Worm (Caenorhabditis elegans) whole organism, late embryonic: Measurements from ENCODE around the gene C09G12.5.

Source experiments
- C08G9.2 ChIP-seq: sonication (generic microtip); optimal IDR thresholded peaks from 2 replicates; lab custom pipeline; 2016; ENCODE audit warnings: mild to moderate bottlenecking, missing genetic modification characterization, moderate library complexity, missing compliant biosample characterization
- C38D4.7 ChIP-seq: fragments of 200-800 bp; sonication (Bioruptor generic); optimal IDR thresholded peaks from 2 replicates; lab custom pipeline; 2018; ENCODE audit warnings: mild to moderate bottlenecking, missing genetic modification characterization, moderate library complexity, missing compliant biosample characterization
- K02D7.2 ChIP-seq: sonication (generic microtip); optimal IDR thresholded peaks from 2 replicates; lab custom pipeline; 2017; ENCODE audit warnings: mild to moderate bottlenecking, missing genetic modification characterization, missing compliant biosample characterization
- K09A11.1 ChIP-seq: sonication (generic microtip); optimal IDR thresholded peaks from 2 replicates; lab custom pipeline; 2017; ENCODE audit warnings: antibody characterized with exemption, mild to moderate bottlenecking, missing genetic modification characterization, missing compliant biosample characterization; ENCODE audit not compliant: insufficient read depth
- T23F11.4 ChIP-seq: fragments of 200-800 bp; sonication (Bioruptor generic); optimal IDR thresholded peaks from 2 replicates; lab custom pipeline; 2018; ENCODE audit warnings: mild to moderate bottlenecking, missing genetic modification characterization, missing compliant biosample characterization
- ahr-1 ChIP-seq: sonication (generic microtip); optimal IDR thresholded peaks from 2 replicates; lab custom pipeline; 2016; ENCODE audit warnings: missing genetic modification characterization, missing compliant biosample characterization
- ceh-2 ChIP-seq: sonication (generic microtip); optimal IDR thresholded peaks from 2 replicates; lab custom pipeline; 2016; ENCODE audit warnings: missing genotype, missing genetic modification characterization, missing compliant biosample characterization
- ceh-24 ChIP-seq: sonication (generic microtip); optimal IDR thresholded peaks from 2 replicates; lab custom pipeline; 2016; ENCODE audit warnings: mild to moderate bottlenecking, missing genetic modification characterization, missing compliant biosample characterization
- ceh-31 ChIP-seq: sonication (generic microtip); optimal IDR thresholded peaks from 2 replicates; lab custom pipeline; 2016; ENCODE audit warnings: missing genetic modification characterization, missing compliant biosample characterization
- ceh-34 ChIP-seq: sonication (generic microtip); optimal IDR thresholded peaks from 2 replicates; lab custom pipeline; 2016; ENCODE audit warnings: mild to moderate bottlenecking, missing genetic modification characterization, missing compliant biosample characterization
- ceh-45 ChIP-seq: fragments of 200-800 bp; sonication (Bioruptor generic); IDR thresholded peaks from 2 replicates; pipeline ENCODE4 v1.3.6; 2022; ENCODE audit warnings: missing genetic modification reagents, missing genetic modification characterization, missing compliant biosample characterization
- ceh-48 ChIP-seq: sonication (generic microtip); optimal IDR thresholded peaks from 2 replicates; lab custom pipeline; 2016; ENCODE audit warnings: missing genetic modification characterization, inconsistent platforms, missing compliant biosample characterization
- che-1 ChIP-seq: sonication (generic microtip); optimal IDR thresholded peaks from 2 replicates; lab custom pipeline; 2016; ENCODE audit warnings: mild to moderate bottlenecking, missing genetic modification characterization, missing compliant biosample characterization
- dmd-4 ChIP-seq: sonication (generic microtip); optimal IDR thresholded peaks from 2 replicates; lab custom pipeline; 2016; ENCODE audit warnings: borderline replicate concordance, missing genetic modification characterization, missing compliant biosample characterization
- dve-1 ChIP-seq: sonication (generic microtip); optimal IDR thresholded peaks from 2 replicates; lab custom pipeline; 2017; ENCODE audit warnings: antibody characterized with exemption, mild to moderate bottlenecking, missing genetic modification characterization, missing compliant biosample characterization
- elt-4 ChIP-seq: sonication (generic microtip); optimal IDR thresholded peaks from 2 replicates; lab custom pipeline; 2016; ENCODE audit warnings: missing genetic modification characterization, missing compliant biosample characterization
- ets-4 ChIP-seq: sonication (generic microtip); optimal IDR thresholded peaks from 2 replicates; lab custom pipeline; 2016; ENCODE audit warnings: missing genetic modification characterization, missing compliant biosample characterization
- fkh-6 ChIP-seq: sonication (generic microtip); optimal IDR thresholded peaks from 2 replicates; lab custom pipeline; 2016; ENCODE audit warnings: missing genetic modification characterization, missing compliant biosample characterization
- hlh-13 ChIP-seq: fragments of 200-800 bp; sonication (Bioruptor generic); optimal IDR thresholded peaks from 2 replicates; lab custom pipeline; 2018; ENCODE audit warnings: mild to moderate bottlenecking, missing genetic modification characterization, missing compliant biosample characterization
- hlh-30 ChIP-seq: sonication (generic microtip); optimal IDR thresholded peaks from 2 replicates; lab custom pipeline; 2017; ENCODE audit warnings: antibody characterized with exemption, missing genetic modification characterization, missing compliant biosample characterization; ENCODE audit not compliant: insufficient read depth
- hlh-6 ChIP-seq: sonication (generic microtip); optimal IDR thresholded peaks from 2 replicates; lab custom pipeline; 2016; ENCODE audit warnings: missing genotype, missing genetic modification characterization, missing compliant biosample characterization
- hlh-8 ChIP-seq: sonication (generic microtip); optimal IDR thresholded peaks from 2 replicates; lab custom pipeline; 2016; ENCODE audit warnings: missing genotype, missing genetic modification characterization, missing compliant biosample characterization
- lim-6 ChIP-seq: sonication (generic microtip); optimal IDR thresholded peaks from 2 replicates; lab custom pipeline; 2016; ENCODE audit warnings: missing genetic modification characterization, missing compliant biosample characterization
- madf-2 ChIP-seq: sonication (generic microtip); optimal IDR thresholded peaks from 2 replicates; lab custom pipeline; 2017; ENCODE audit warnings: missing genetic modification characterization, missing compliant biosample characterization
- mec-3 ChIP-seq: sonication (generic microtip); optimal IDR thresholded peaks from 2 replicates; lab custom pipeline; 2016; ENCODE audit warnings: borderline replicate concordance, missing genetic modification characterization, missing compliant biosample characterization
- nfya-1 ChIP-seq: sonication (generic microtip); optimal IDR thresholded peaks from 2 replicates; lab custom pipeline; 2017; ENCODE audit warnings: missing genetic modification characterization, mild to moderate bottlenecking, missing compliant biosample characterization, antibody characterized with exemption, moderate library complexity
- npax-4 ChIP-seq: sonication (generic microtip); optimal IDR thresholded peaks from 2 replicates; lab custom pipeline; 2016; ENCODE audit warnings: missing genetic modification characterization, missing compliant biosample characterization
- pat-9 ChIP-seq: fragments of 200-800 bp; sonication (Bioruptor generic); optimal IDR thresholded peaks from 2 replicates; lab custom pipeline; 2018; ENCODE audit warnings: mild to moderate bottlenecking, missing genetic modification characterization, moderate library complexity, missing compliant biosample characterization
- pax-1 ChIP-seq: fragments of 150-350 bp; optimal IDR thresholded peaks from 2 replicates; lab custom pipeline; 2014; ENCODE audit warnings: missing biosample characterization, missing genetic modification characterization
- pha-4 ChIP-seq: fragments of 150-350 bp; optimal IDR thresholded peaks from 2 replicates; lab custom pipeline; 2018; ENCODE audit warnings: missing biosample characterization, missing genetic modification reagents, missing genetic modification characterization
- pqm-1 ChIP-seq: sonication (generic microtip); optimal IDR thresholded peaks from 2 replicates; lab custom pipeline; 2016; ENCODE audit warnings: missing genetic modification characterization, missing compliant biosample characterization
- pros-1 ChIP-seq: fragments of 150-350 bp; optimal IDR thresholded peaks from 2 replicates; lab custom pipeline; 2014; ENCODE audit warnings: missing biosample characterization, missing genetic modification reagents, missing genetic modification characterization
- ref-2 ChIP-seq: sonication (generic microtip); optimal IDR thresholded peaks from 2 replicates; lab custom pipeline; 2016; ENCODE audit warnings: missing genetic modification characterization, missing compliant biosample characterization
- rnt-1 ChIP-seq: sonication (generic microtip); optimal IDR thresholded peaks from 2 replicates; lab custom pipeline; 2016; ENCODE audit warnings: missing genetic modification characterization, missing compliant biosample characterization
- sdc-2 ChIP-seq: sonication (generic microtip); optimal IDR thresholded peaks from 2 replicates; lab custom pipeline; 2016; ENCODE audit warnings: missing genotype, missing genetic modification characterization, missing compliant biosample characterization
- sox-2 ChIP-seq: fragments of 200-800 bp; sonication (Bioruptor generic); IDR thresholded peaks from 2 replicates; pipeline ENCODE4 v1.3.6; 2022; ENCODE audit warnings: missing genetic modification reagents, missing genetic modification characterization, missing compliant biosample characterization
- syd-9 ChIP-seq: sonication (generic microtip); optimal IDR thresholded peaks from 2 replicates; lab custom pipeline; 2016; ENCODE audit warnings: mild to moderate bottlenecking, missing genetic modification characterization, moderate library complexity, missing compliant biosample characterization
- unc-42 ChIP-seq: sonication (generic microtip); optimal IDR thresholded peaks from 2 replicates; lab custom pipeline; 2016; ENCODE audit warnings: missing genotype, missing genetic modification characterization, missing compliant biosample characterization
- zip-5 ChIP-seq: sonication (generic microtip); optimal IDR thresholded peaks from 2 replicates; lab custom pipeline; 2016; ENCODE audit warnings: missing genetic modification characterization, missing compliant biosample characterization
- ztf-16 ChIP-seq: sonication (generic microtip); optimal IDR thresholded peaks from 2 replicates; lab custom pipeline; 2017; ENCODE audit warnings: missing genetic modification characterization, missing compliant biosample characterization

Gene C09G12.5

DNA sequence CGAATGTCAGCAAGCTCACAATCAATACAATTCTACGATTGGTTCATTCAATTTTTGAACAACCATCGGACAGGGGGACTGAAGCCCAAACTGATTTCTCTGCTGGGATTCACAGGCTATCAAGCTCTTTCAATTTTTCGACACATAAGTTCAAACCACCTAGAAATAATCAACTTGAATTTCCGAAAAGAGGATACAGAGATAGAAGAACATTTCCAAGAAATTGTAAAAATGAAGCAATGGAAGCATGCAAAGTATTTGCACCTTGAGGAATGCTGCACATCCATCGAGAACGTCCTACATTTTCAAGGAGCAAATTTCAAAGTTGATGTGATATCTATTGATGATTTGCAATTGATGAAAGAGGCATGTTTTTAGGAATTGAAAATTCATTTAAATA lies 11.4 kb upstream of the C09G12.5 start:
- TF ChIP-seq ref-2 (no peak), ceh-45 (no peak), zip-5 (tag; lab: Kevin White, UChicago) (no peak), ceh-2 (tag; lab: Kevin White, UChicago) (no peak), elt-4 (tag; lab: Kevin White, UChicago) (no peak), C38D4.7 (GFP tag; lab: Kevin White, UChicago) (no peak), ceh-48 (tag; lab: Kevin White, UChicago) (no peak), dmd-4 (no peak)

DNA sequence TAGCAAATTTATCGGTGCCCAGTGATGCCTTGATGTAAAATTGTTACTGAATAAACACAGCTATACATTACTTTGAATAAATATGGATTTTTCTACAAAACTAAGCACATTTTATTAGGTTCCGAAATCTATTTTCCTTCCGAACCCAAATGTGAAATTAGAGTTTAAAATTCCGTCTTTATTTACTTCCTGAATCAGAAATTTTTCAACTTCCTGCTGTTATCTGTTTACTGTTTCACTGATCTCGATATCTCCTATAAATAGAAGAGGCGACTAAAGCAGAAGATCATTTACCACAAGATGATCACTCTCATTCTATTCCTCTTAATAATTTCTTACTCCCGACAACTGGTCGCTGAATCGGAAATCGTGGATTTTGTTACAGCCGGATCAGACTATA lies 9.4 kb upstream of the C09G12.5 start, which contains the start of gene F58E2.2:
Gene F58E2.2 (plus strand): TSS at position 301 of the 400 bp plus-strand sequence.
- no peak for TF ChIP-seq unc-42 (tag; lab: Kevin White, UChicago)
- TF ChIP-seq rnt-1 (tag; lab: Kevin White, UChicago) = no peak
- no peak for TF ChIP-seq npax-4 (tag; lab: Kevin White, UChicago)
- TF ChIP-seq ceh-31 (tag; lab: Kevin White, UChicago) = no peak
- no peak for TF ChIP-seq pqm-1
- TF ChIP-seq K02D7.2 = no peak
- no peak for TF ChIP-seq pax-1 (tag; lab: Kevin White, UChicago)
- no peak for TF ChIP-seq mec-3 (tag; lab: Kevin White, UChicago)
- no peak for TF ChIP-seq dve-1
- TF ChIP-seq fkh-6 = no peak
- TF ChIP-seq pat-9 = no peak
- no peak for TF ChIP-seq ahr-1 (tag; lab: Kevin White, UChicago)

DNA sequence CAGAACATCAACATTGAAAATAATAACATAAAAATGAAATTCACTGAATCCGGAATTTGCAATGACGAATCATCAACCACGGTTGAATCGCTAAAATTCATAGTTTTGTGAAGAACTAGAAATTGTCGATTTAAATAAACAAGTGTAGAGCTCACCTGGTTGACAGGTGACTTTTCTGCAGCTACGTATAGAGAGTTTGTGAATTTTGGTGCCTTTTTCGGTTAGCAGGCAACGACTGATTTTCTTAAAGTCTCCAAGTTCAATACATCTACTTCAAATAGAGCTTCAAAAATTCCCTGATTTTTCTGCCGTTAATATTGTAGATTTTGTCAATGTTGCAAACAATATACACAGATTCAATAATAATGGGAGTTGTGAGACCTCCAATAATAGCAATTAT lies 2.0 kb upstream of the C09G12.5 start, which contains the start of gene srz-69:
Gene srz-69 (minus strand): TSS at position 101 of the 400 bp plus-strand sequence.
- no peak for TF ChIP-seq hlh-30 (tag; lab: Kevin White, UChicago)
- no peak for TF ChIP-seq nfya-1 (tag; lab: Kevin White, UChicago)
- no peak for TF ChIP-seq pqm-1
- TF ChIP-seq ceh-2 (tag; lab: Kevin White, UChicago) = no peak
- no peak for TF ChIP-seq T23F11.4 (GFP tag; lab: Kevin White, UChicago)
- TF ChIP-seq sdc-2 = no peak
- no peak for TF ChIP-seq ceh-24 (tag; lab: Kevin White, UChicago)
- no peak for TF ChIP-seq dve-1
- no peak for TF ChIP-seq pat-9
- no peak for TF ChIP-seq ets-4 (tag; lab: Kevin White, UChicago)
- TF ChIP-seq hlh-6 = no peak
- no peak for TF ChIP-seq K09A11.1 (tag; lab: Kevin White, UChicago)
- TF ChIP-seq hlh-13 = no peak
- TF ChIP-seq lim-6 (tag; lab: Kevin White, UChicago) = no peak
- no peak for TF ChIP-seq K02D7.2
- TF ChIP-seq syd-9 (tag; lab: Kevin White, UChicago) = no peak
- TF ChIP-seq ztf-16 (tag; lab: Kevin White, UChicago) = no peak
- TF ChIP-seq npax-4 (tag; lab: Kevin White, UChicago) = no peak

DNA sequence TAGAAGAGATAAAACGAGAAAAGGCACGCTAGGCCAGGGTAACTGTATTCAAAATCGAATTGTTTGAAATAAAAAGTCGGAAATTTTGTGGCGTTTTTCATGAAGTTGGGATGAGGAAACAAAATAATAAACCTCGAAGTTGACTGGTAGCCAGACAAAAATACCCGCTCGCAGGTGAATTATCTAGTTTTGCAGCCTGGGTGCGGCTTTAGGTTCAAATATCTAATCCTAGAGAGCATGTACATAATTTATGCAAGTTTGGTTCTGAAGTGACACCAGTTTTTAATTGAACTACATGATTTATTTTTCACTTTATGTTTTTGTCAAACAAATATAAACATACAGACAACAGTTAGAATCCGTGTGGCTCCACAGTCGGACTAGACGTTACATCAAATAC lies 2.6 kb downstream of the C09G12.5 start, which contains the start of gene srz-37:
Gene srz-37 (minus strand): TSS at position 101 of the 400 bp plus-strand sequence.
- no peak for TF ChIP-seq sox-2

DNA sequence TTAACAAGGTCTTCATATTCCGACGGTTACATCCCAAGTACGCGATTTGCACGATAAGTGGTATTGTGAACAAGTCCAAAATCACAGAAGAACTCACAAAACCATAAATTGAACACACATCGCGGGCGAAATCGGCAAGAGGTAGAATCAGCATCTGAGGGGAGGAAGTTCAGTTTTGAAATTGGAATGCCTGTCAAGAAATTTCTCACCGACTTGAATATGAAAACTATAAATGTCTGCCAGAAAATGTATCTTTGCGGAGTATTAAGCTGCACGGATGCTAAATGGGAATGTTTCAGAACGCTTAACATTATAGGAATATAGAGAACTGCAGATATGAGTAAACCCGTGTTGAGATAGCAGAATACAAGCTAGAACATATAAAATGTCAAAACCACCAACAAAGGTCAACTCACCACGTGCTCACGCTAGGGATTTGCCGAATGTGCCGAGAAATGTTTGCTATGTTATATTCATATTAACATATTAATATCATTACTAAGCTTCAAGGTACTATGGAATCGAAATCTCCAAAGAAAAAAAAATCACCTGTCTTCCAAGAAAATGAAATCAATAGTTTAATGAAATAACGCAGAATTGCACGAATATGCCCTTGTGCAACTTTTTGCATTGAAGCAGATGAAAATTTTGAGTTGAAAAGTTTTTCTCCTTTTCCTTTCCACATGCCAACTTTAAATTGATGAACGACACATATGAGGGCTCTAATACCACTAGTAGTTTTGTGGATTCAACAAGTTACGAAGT lies 3.2 kb downstream of the C09G12.5 start, which contains the start of gene srz-82:
Gene srz-82 (plus strand): TSS at position 701 of the 765 bp plus-strand sequence.
- TF ChIP-seq che-1 (tag; lab: Kevin White, UChicago) = no peak
- no peak for TF ChIP-seq madf-2 (tag; lab: Kevin White, UChicago)
- no peak for TF ChIP-seq ceh-34 (tag; lab: Kevin White, UChicago)
- TF ChIP-seq lim-6 (tag; lab: Kevin White, UChicago) = no peak
- no peak for TF ChIP-seq hlh-6
- TF ChIP-seq unc-42 (tag; lab: Kevin White, UChicago) = no peak
- TF ChIP-seq pros-1 (tag; lab: Kevin White, UChicago) = no peak
- TF ChIP-seq ets-4 (tag; lab: Kevin White, UChicago) = no peak
- no peak for TF ChIP-seq dve-1
- TF ChIP-seq pax-1 (tag; lab: Kevin White, UChicago) = no peak
- no peak for TF ChIP-seq pha-4 (tag; lab: Kevin White, UChicago)
- TF ChIP-seq hlh-8 (tag; lab: Kevin White, UChicago) = no peak
- TF ChIP-seq npax-4 (tag; lab: Kevin White, UChicago) = no peak
- no peak for TF ChIP-seq C08G9.2 (tag; lab: Kevin White, UChicago)
- TF ChIP-seq K09A11.1 (tag; lab: Kevin White, UChicago) = no peak
